In the genomic region with DNA sequence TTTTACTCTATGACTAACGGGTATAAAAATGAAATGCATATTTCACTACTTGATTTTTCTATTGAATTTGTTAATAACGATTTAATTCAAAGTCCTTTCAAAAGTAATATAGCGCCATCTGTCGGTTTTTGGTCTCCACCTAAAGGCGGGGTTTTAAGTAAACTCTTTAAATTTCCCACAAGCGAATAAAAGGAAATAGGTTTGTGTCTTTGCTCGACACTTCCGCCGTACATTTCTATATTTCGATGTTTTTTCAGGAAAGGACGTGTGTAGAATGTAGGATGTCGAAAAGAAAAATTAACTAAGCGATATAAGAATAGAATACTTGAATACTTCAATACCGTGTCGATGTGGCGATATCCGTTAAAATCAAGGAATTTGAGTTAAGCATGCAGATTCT, we compare ENCODE assay signal across 1 fruit fly cellular context.
TF ChIP-seq lines count a peak whose summit lies in the region.

No protein-coding gene starts in this region.

TF ChIP-seq in whole organism, embryonic, 481 proteins besides CTCF, POLR2A, EP300 and RAD21 (continued from another document):
- TF ChIP-seq CG6175 (GFP tag; IDR thresholded peaks at IDR 0.05; lab: Robert Waterston, UW) (no peak), Chrac-16 (GFP tag; optimal IDR thresholded peaks at IDR 0.05; lab: Kevin White, UChicago) (peak; percentile 34), Aef1 (GFP tag; IDR thresholded peaks at IDR 0.05; lab: Robert Waterston, UW) (no peak), CG12659 (GFP tag; optimal IDR thresholded peaks at IDR 0.05; lab: Kevin White, UChicago) (peak; percentile 0), Sry-δ (GFP tag; optimal IDR thresholded peaks at IDR 0.05; lab: Kevin White, UChicago) (peak; percentile 23), nmo (GFP tag; optimal IDR thresholded peaks at IDR 0.05; lab: Kevin White, UChicago) (peak; percentile 26), Med (GFP tag; lab: Kevin White, UChicago) (peak; percentile 76), Mes4 (GFP tag; optimal IDR thresholded peaks at IDR 0.05; lab: Kevin White, UChicago) (peak; percentile 11), chif (GFP tag; optimal IDR thresholded peaks at IDR 0.05; lab: Kevin White, UChicago) (peak in 1 of 2 experiments; percentile 38), CG14860 (GFP tag; IDR thresholded peaks at IDR 0.05; lab: Robert Waterston, UW; ENCODE audit: partially characterized antibody) (no peak), bsh (GFP tag; optimal IDR thresholded peaks at IDR 0.05; lab: Kevin White, UChicago) (peak in 1 of 2 experiments; percentile 37)
